Worm (Caenorhabditis elegans): ENCODE data around the gene C24A3.4.

The C24A3.4 gene

ce11 chrX:9024270-9024669 lies 32.1 kb downstream of the C24A3.4 start:
- peak; percentile 45 for TF ChIP-seq nhr-90 (tag; optimal IDR thresholded peaks at IDR 0.05; ENCODE audit: poor library complexity)
- peak; percentile 17 for TF ChIP-seq rnt-1 (tag; optimal IDR thresholded peaks at IDR 0.05)
- TF ChIP-seq nhr-12 (tag; optimal IDR thresholded peaks at IDR 0.05): no peak
- TF ChIP-seq mab-9 (GFP tag; IDR thresholded peaks at IDR 0.05): no peak
- TF ChIP-seq tbx-2 (tag; optimal IDR thresholded peaks at IDR 0.05): no peak
- TF ChIP-seq nhr-71 (tag; optimal IDR thresholded peaks at IDR 0.05): peak; percentile 26
- TF ChIP-seq aly-2 (tag; optimal IDR thresholded peaks at IDR 0.05): no peak
- peak; percentile 24 for TF ChIP-seq snu-23 (GFP tag; optimal IDR thresholded peaks at IDR 0.05)
- TF ChIP-seq nhr-47 (tag; optimal IDR thresholded peaks at IDR 0.05): no peak
- peak; percentile 29 for TF ChIP-seq nhr-20 (tag; optimal IDR thresholded peaks at IDR 0.05)
- TF ChIP-seq fkh-4 (tag; optimal IDR thresholded peaks at IDR 0.05; ENCODE audit: borderline replicate concordance): no peak
- no peak for TF ChIP-seq zag-1 (tag; optimal IDR thresholded peaks at IDR 0.05)
- TF ChIP-seq elt-3 (tag; optimal IDR thresholded peaks at IDR 0.05): no peak
- TF ChIP-seq ceh-90 (tag; optimal IDR thresholded peaks at IDR 0.05): no peak
- TF ChIP-seq pag-3 (tag; optimal IDR thresholded peaks at IDR 0.05; ENCODE audit: borderline replicate concordance, insufficient read depth): no peak
- TF ChIP-seq unc-30 (tag; optimal IDR thresholded peaks at IDR 0.05): no peak
- TF ChIP-seq unc-62 (GFP tag; optimal IDR thresholded peaks at IDR 0.05): no peak
- no peak for TF ChIP-seq blmp-1 (tag; optimal IDR thresholded peaks at IDR 0.05)
- TF ChIP-seq lin-13 (GFP tag; optimal IDR thresholded peaks at IDR 0.05): peak; percentile 6
- no peak for TF ChIP-seq efl-1 (optimal IDR thresholded peaks at IDR 0.05)
- no peak for TF ChIP-seq efl-1 (GFP tag; optimal IDR thresholded peaks at IDR 0.05 in 1 of 2)
- no peak for TF ChIP-seq lin-35 (GFP tag; optimal IDR thresholded peaks at IDR 0.05)
- TF ChIP-seq nhr-19 (GFP tag; conservative IDR thresholded peaks at IDR 0.05): 0 out of 2 replicates have a peak, but pooled peaks have one; percentile 11
- no peak for TF ChIP-seq ceh-63 (GFP tag; optimal IDR thresholded peaks at IDR 0.05)
- no peak for TF ChIP-seq grh-1 (GFP tag; IDR thresholded peaks at IDR 0.05)
- peak in 1 of 3 experiments; percentile 5 for TF ChIP-seq ceh-82 (tag; optimal IDR thresholded peaks at IDR 0.05)
- peak; percentile 6 for TF ChIP-seq C16A3.4 (tag; optimal IDR thresholded peaks at IDR 0.05)

- no peak for TF ChIP-seq ztf-4 (tag; optimal IDR thresholded peaks at IDR 0.05)
- TF ChIP-seq F16B12.6 (tag; optimal IDR thresholded peaks at IDR 0.05): no peak
- TF ChIP-seq nhr-20 (tag; optimal IDR thresholded peaks at IDR 0.05): no peak
- TF ChIP-seq aha-1 (tag; optimal IDR thresholded peaks at IDR 0.05): no peak
- TF ChIP-seq ceh-90 (tag; optimal IDR thresholded peaks at IDR 0.05): no peak
- no peak for TF ChIP-seq nhr-71 (tag; optimal IDR thresholded peaks at IDR 0.05)
- TF ChIP-seq pag-3 (tag; optimal IDR thresholded peaks at IDR 0.05; ENCODE audit: borderline replicate concordance, insufficient read depth): no peak
- no peak for TF ChIP-seq lin-14 (GFP tag; optimal IDR thresholded peaks at IDR 0.05)
- TF ChIP-seq lin-15B (tag; optimal IDR thresholded peaks at IDR 0.05): no peak
- no peak for TF ChIP-seq snpc-4 (tag; optimal IDR thresholded peaks at IDR 0.05)
These were observed 33.3 kb downstream of the C24A3.4 start for ce11 chrX:9025484-9025883.

ce11 chrX:9027304-9027703 lies 35.1 kb downstream of the C24A3.4 start, which contains the start of gene T25B6.3:
Gene T25B6.3, plus strand, starts transcription at chrX:9027604.
- TF ChIP-seq pqm-1 (tag; optimal IDR thresholded peaks at IDR 0.05): no peak
- no peak for TF ChIP-seq jun-1 (tag; optimal IDR thresholded peaks at IDR 0.05)
- no peak for TF ChIP-seq egl-13 (tag; optimal IDR thresholded peaks at IDR 0.05)
- TF ChIP-seq swsn-7 (tag; optimal IDR thresholded peaks at IDR 0.05): no peak
- no peak for TF ChIP-seq dsc-1 (tag; optimal IDR thresholded peaks at IDR 0.05)
- no peak for TF ChIP-seq mdl-1 (tag; optimal IDR thresholded peaks at IDR 0.05)
- TF ChIP-seq nhr-85 (tag): no peak
- no peak for TF ChIP-seq elt-2 (tag; optimal IDR thresholded peaks at IDR 0.05)
- TF ChIP-seq rnt-1 (tag; optimal IDR thresholded peaks at IDR 0.05): no peak
- TF ChIP-seq nhr-76 (tag; optimal IDR thresholded peaks at IDR 0.05): no peak
- TF ChIP-seq mab-9 (GFP tag; IDR thresholded peaks at IDR 0.05): no peak
- no peak for TF ChIP-seq pag-3 (tag; optimal IDR thresholded peaks at IDR 0.05; ENCODE audit: borderline replicate concordance, insufficient read depth)
- no peak for TF ChIP-seq blmp-1 (tag; optimal IDR thresholded peaks at IDR 0.05)
- no peak for TF ChIP-seq ceh-82 (tag; optimal IDR thresholded peaks at IDR 0.05)
- no peak for TF ChIP-seq skn-1 (tag; optimal IDR thresholded peaks at IDR 0.05)
- TF ChIP-seq lir-3 (tag; optimal IDR thresholded peaks at IDR 0.05; ENCODE audit: poor library complexity): no peak
- no peak for TF ChIP-seq fkh-8 (tag; optimal IDR thresholded peaks at IDR 0.05)
- no peak for TF ChIP-seq sptf-1 (tag; optimal IDR thresholded peaks at IDR 0.05)
